Worm (Caenorhabditis elegans): Measurements from ENCODE around the gene hsp-60.

Gene hsp-60

DNA sequence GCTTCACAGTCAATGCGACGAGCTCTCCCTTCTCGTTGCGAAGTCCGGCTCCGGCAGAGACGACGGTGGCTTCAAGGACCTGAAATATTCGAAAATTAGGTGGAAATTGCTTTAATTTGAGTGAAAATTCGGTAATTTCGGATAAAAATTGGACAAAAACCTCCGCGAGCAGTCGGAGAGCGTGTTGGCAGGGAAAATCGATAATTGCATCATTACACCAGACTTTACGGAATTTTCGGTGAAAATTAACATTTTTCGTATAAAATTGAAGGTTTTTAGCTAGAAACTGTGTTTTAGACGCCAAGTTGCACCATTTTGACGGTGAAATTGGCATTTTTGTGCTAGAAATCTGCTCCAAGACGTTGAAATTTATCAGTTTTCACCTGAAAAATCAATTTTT lies 1.2 kb upstream of the hsp-60 start:
- TF ChIP-seq ets-7 (tag; optimal IDR thresholded peaks at IDR 0.05): no peak

DNA sequence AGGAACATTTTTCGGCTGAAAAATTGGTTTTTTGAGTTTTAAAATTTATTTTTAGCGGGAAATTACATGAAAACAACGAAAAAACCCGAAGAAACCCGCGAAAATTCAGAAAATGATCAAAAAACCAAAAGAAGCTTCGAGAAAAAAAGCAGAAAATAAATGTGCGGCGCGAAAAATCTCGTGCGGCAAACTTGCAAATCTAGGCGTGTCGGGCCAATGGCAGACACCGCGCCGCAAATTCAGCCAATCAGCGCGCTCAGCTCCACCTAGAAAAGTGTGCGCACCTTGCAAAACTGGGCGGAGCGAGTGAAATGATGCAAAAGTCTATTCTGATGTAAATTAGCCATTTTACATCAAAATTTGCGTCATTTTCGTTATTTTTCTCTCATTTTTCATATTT lies 627 bp upstream of the hsp-60 start, which contains the start of gene Y22D7AL.10:
Gene Y22D7AL.10, minus strand, starts transcription at position 15 of the 400 bp plus-strand sequence.
- TF ChIP-seq hnd-1 (tag; optimal IDR thresholded peaks at IDR 0.05) (peak; percentile 58), B0310.2 (tag; optimal IDR thresholded peaks at IDR 0.05) (peak; percentile 44), hmg-4 (GFP tag; optimal IDR thresholded peaks at IDR 0.05) (peak; percentile 87), ceh-36 (tag; optimal IDR thresholded peaks at IDR 0.05) (peak; percentile 75), tbx-37 (GFP tag; conservative IDR thresholded peaks at IDR 0.05) (peak; percentile 25; the same call in 1 of the 2 replicates), ceh-13 (GFP tag; optimal IDR thresholded peaks at IDR 0.05) (peak; percentile 68), flt-1 (GFP tag; IDR thresholded peaks at IDR 0.05) (peak; percentile 67), aly-1 (tag; optimal IDR thresholded peaks at IDR 0.05) (peak; percentile 41), scrt-1 (GFP tag; IDR thresholded peaks at IDR 0.05) (peak; percentile 77), F13C5.2 (tag; optimal IDR thresholded peaks at IDR 0.05) (peak; percentile 92), ets-7 (tag; optimal IDR thresholded peaks at IDR 0.05) (peak; percentile 68), ama-1 (optimal IDR thresholded peaks at IDR 0.05) (no peak), tra-4 (tag; optimal IDR thresholded peaks at IDR 0.05) (peak; percentile 57), tbx-11 (GFP tag; IDR thresholded peaks at IDR 0.05) (peak; percentile 72), hmbx-1 (tag; optimal IDR thresholded peaks at IDR 0.05) (peak; percentile 17), sea-1 (GFP tag; conservative IDR thresholded peaks at IDR 0.05) (peak; percentile 82), pes-1 (GFP tag; IDR thresholded peaks at IDR 0.05) (peak; percentile 83)

DNA sequence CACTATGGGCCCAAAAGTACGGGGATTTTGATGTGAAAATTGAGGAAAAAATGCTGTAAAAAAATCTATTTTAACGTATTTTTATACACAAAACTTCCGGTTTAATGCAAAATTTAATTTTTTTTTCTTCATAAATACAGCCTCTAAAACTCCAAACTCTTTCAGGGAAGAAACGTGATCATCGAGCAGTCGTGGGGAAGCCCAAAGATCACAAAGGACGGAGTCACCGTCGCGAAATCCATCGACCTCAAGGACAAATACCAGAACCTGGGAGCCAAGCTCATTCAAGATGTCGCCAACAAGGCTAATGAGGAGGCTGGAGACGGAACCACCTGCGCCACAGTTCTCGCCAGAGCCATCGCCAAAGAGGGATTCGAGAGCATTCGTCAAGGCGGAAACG lies 348 bp downstream of the hsp-60 start:
- TF ChIP-seq aly-1 (tag; optimal IDR thresholded peaks at IDR 0.05) (no peak), tra-4 (tag; optimal IDR thresholded peaks at IDR 0.05) (no peak), hmg-4 (GFP tag; optimal IDR thresholded peaks at IDR 0.05) (no peak), tbx-37 (GFP tag; conservative IDR thresholded peaks at IDR 0.05) (no peak), ceh-13 (GFP tag; optimal IDR thresholded peaks at IDR 0.05) (no peak), ceh-36 (tag; optimal IDR thresholded peaks at IDR 0.05) (no peak), tbx-11 (GFP tag; IDR thresholded peaks at IDR 0.05) (no peak), sea-1 (GFP tag; conservative IDR thresholded peaks at IDR 0.05) (no peak), ama-1 (optimal IDR thresholded peaks at IDR 0.05) (no peak), hnd-1 (tag; optimal IDR thresholded peaks at IDR 0.05) (no peak), hmbx-1 (tag; optimal IDR thresholded peaks at IDR 0.05) (no peak), pes-1 (GFP tag; IDR thresholded peaks at IDR 0.05) (no peak), flt-1 (GFP tag; IDR thresholded peaks at IDR 0.05) (no peak), scrt-1 (GFP tag; IDR thresholded peaks at IDR 0.05) (no peak), B0310.2 (tag; optimal IDR thresholded peaks at IDR 0.05) (no peak)

DNA sequence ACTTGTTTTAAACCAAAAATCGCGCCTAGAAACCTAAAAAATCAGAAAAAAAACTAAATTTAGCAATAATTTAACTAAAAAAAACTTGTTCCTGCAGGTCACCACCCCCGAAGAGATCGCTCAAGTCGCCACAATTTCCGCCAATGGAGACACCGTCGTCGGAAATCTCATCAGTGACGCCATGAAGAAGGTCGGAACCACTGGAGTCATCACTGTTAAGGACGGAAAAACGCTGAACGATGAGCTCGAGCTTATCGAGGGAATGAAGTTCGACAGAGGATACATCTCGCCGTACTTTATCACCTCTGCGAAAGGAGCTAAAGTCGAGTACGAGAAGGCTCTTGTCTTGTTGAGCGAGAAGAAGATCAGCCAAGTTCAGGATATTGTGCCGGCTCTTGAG lies 1.8 kb downstream of the hsp-60 start:
- TF ChIP-seq sea-1 (GFP tag; conservative IDR thresholded peaks at IDR 0.05) (no peak), aly-1 (tag; optimal IDR thresholded peaks at IDR 0.05) (no peak), B0310.2 (tag; optimal IDR thresholded peaks at IDR 0.05) (no peak), hnd-1 (tag; optimal IDR thresholded peaks at IDR 0.05) (no peak), tbx-11 (GFP tag; IDR thresholded peaks at IDR 0.05) (no peak), F13C5.2 (tag; optimal IDR thresholded peaks at IDR 0.05) (no peak), pes-1 (GFP tag; IDR thresholded peaks at IDR 0.05) (no peak), ceh-36 (tag; optimal IDR thresholded peaks at IDR 0.05) (no peak), flt-1 (GFP tag; IDR thresholded peaks at IDR 0.05) (no peak), tra-4 (tag; optimal IDR thresholded peaks at IDR 0.05) (no peak), hmbx-1 (tag; optimal IDR thresholded peaks at IDR 0.05) (no peak), ceh-13 (GFP tag; optimal IDR thresholded peaks at IDR 0.05) (no peak), hmg-4 (GFP tag; optimal IDR thresholded peaks at IDR 0.05) (no peak), scrt-1 (GFP tag; IDR thresholded peaks at IDR 0.05) (no peak), ama-1 (optimal IDR thresholded peaks at IDR 0.05) (no peak), ets-7 (tag; optimal IDR thresholded peaks at IDR 0.05) (no peak), tbx-37 (GFP tag; conservative IDR thresholded peaks at IDR 0.05) (no peak)

DNA sequence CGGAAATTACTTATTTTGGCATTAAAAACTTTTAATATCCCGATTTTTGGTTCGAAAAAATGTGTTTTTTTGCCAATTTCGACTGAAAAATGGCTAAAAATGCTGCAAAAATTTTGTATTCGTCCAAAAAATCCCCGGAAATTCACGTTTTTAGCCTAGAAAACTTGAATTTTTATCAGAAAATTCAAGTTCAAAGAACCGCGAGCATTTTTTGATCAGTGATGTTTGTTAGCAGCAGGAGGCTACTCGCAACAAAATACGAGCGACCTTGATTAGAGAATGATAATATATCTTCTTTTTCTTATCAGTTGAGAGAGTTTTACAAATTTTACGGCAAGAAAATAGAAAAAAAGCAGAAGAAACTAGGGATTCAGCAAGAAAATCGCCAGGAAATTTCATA lies 2.8 kb downstream of the hsp-60 start:
- TF ChIP-seq sea-1 (GFP tag; conservative IDR thresholded peaks at IDR 0.05) (no peak), tbx-11 (GFP tag; IDR thresholded peaks at IDR 0.05) (no peak), tra-4 (tag; optimal IDR thresholded peaks at IDR 0.05) (no peak), scrt-1 (GFP tag; IDR thresholded peaks at IDR 0.05) (no peak), ets-7 (tag; optimal IDR thresholded peaks at IDR 0.05) (no peak), hmg-4 (GFP tag; optimal IDR thresholded peaks at IDR 0.05) (no peak), hmbx-1 (tag; optimal IDR thresholded peaks at IDR 0.05) (no peak), ama-1 (optimal IDR thresholded peaks at IDR 0.05) (no peak)

DNA sequence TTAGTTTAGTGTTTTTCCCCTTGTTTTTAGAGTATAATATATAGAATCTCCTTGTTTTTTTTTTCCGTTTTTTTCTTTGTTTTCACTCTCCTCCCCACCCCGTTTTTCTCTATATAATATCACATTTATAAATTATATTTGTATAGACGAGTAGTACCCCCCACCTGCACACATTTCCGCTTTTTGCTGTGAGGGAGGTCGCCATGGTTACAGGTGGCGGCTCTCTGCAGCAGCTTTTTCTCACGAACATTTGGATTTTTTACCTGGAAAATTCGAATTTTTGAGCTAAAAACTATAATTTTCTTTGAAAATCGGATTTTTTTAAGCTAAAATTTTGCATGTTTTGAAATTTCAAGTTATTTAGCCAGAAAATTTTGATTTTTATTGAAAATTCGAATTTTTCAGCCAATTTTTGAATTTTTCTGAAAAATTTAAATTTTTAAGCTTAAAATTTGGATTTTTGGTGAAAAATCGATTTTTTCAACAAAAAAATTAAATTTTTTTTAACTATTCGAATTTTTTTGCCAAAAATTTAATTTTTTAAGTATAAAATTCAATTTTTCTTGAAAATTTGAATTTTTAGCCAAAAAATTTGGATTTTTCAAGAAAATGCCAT lies 6.2 kb downstream of the hsp-60 start:
- TF ChIP-seq flt-1 (GFP tag; IDR thresholded peaks at IDR 0.05) (no peak), sea-1 (GFP tag; conservative IDR thresholded peaks at IDR 0.05) (no peak)

DNA sequence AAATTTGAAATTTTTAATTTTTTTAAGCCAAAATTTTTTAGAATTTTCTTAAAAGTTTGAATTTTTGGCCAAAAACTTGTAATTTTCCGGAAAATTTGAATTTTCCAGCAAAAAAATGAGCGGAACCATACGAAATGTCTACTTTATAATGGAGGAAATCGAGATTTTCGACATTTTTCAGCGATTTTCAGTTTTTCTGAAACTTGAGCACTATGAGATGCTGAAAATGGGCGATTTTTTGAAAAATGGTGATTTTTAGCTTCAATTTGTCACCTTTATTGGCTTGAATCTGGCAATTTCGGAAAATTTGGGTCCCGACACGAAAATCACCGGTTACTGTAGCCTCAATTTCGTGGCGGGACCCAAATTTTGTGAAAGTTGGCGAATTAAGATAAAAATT lies 7.0 kb downstream of the hsp-60 start, which contains the start of gene Y22D7AL.4:
Gene Y22D7AL.4, plus strand, starts transcription at position 109 of the 400 bp plus-strand sequence.
- TF ChIP-seq pes-1 (GFP tag; IDR thresholded peaks at IDR 0.05) (no peak), ama-1 (optimal IDR thresholded peaks at IDR 0.05) (no peak), ceh-13 (GFP tag; optimal IDR thresholded peaks at IDR 0.05) (no peak), sea-1 (GFP tag; conservative IDR thresholded peaks at IDR 0.05) (no peak)

DNA sequence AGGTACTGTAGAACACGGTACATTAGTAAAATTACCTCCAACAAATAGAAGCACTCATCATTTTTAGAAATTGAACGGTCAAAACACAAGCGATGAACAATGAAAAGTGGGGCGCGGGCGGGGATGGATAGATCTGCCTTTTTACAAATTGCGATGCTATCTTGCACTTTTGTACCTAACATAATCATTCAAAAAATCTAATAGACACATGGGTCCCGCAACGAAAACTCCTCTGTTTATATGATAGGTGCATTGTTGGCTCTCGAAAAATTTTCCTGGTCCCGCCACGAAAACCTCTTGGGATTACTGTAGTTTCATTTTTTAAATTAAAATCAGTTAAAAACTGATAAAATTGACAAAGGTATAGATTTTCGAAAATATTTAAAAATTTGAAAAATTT lies 14.7 kb downstream of the hsp-60 start, which contains the start of gene Y22D7AL.11:
Gene Y22D7AL.11, minus strand, starts transcription at position 101 of the 400 bp plus-strand sequence.
- TF ChIP-seq hnd-1 (tag; optimal IDR thresholded peaks at IDR 0.05) (no peak), tra-4 (tag; optimal IDR thresholded peaks at IDR 0.05) (no peak), hmbx-1 (tag; optimal IDR thresholded peaks at IDR 0.05) (no peak)

All from whole organism, early embryonic.